Worm (Caenorhabditis elegans) whole organism, L1 larva: ENCODE measurements around the gene osm-7.

Experiments used
- C16A3.4 ChIP-seq: fragments of 150-350 bp; optimal IDR thresholded peaks from 2 replicates; lab custom pipeline; 2014; ENCODE audit warnings: missing biosample characterization, missing genetic modification characterization
- C34B4.2 ChIP-seq: sonication (generic microtip); optimal IDR thresholded peaks from 2 replicates; lab custom pipeline; 2017; ENCODE audit warnings: mild to moderate bottlenecking, missing genetic modification characterization, missing compliant biosample characterization
- F16B12.6 ChIP-seq: fragments of 150-350 bp; optimal IDR thresholded peaks from 2 replicates; lab custom pipeline; 2014; ENCODE audit warnings: missing biosample characterization, missing genetic modification characterization
- Y116A8C.19 ChIP-seq: sonication (generic microtip); optimal IDR thresholded peaks from 2 replicates; lab custom pipeline; 2016; ENCODE audit warnings: missing compliant biosample characterization, missing genetic modification characterization, borderline replicate concordance
- alr-1 ChIP-seq: fragments of 200-800 bp; sonication (Bioruptor generic); optimal IDR thresholded peaks from 2 replicates; lab custom pipeline; 2018; ENCODE audit warnings: borderline replicate concordance, mild to moderate bottlenecking, missing genetic modification characterization, missing compliant biosample characterization
- blmp-1 ChIP-seq: fragments of 150-350 bp; optimal IDR thresholded peaks from 2 replicates; lab custom pipeline; 2014; ENCODE audit warnings: missing biosample characterization, missing genetic modification characterization
- ceh-8 ChIP-seq: fragments of 200-800 bp; sonication (Bioruptor generic); optimal IDR thresholded peaks from 2 replicates; lab custom pipeline; 2018; ENCODE audit warnings: mild to moderate bottlenecking, missing genetic modification characterization, moderate library complexity, missing compliant biosample characterization
- ceh-88 ChIP-seq: fragments of 200-800 bp; sonication (Bioruptor generic); IDR thresholded peaks from 2 replicates; pipeline ENCODE4 v1.3.6; 2022; ENCODE audit warnings: missing genetic modification characterization, missing compliant biosample characterization
- ces-1 ChIP-seq: fragments of 150-350 bp; optimal IDR thresholded peaks from 2 replicates; lab custom pipeline; 2014; ENCODE audit warnings: missing biosample characterization, missing genetic modification reagents, missing genetic modification characterization
- dpl-1 ChIP-seq, 3 experiments: fragments of 150-350 bp in 2 of 3; sonication (generic microtip) in 1 of 3; optimal IDR thresholded peaks; 2 replicates each; lab custom pipeline; 2014 to 2017; ENCODE audit warnings: missing biosample characterization in 3 of 3, missing genetic modification characterization in 3 of 3, missing genetic modification reagents in 3 of 3
- elt-2 ChIP-seq: sonication (generic microtip); optimal IDR thresholded peaks from 2 replicates; lab custom pipeline; 2016; ENCODE audit warnings: missing genetic modification characterization, mild to moderate bottlenecking, inconsistent platforms, missing compliant biosample characterization, missing genetic modification reagents
- elt-3 ChIP-seq, 6 experiments: fragments of 150-350 bp in 1 of 6; sonication (generic microtip); optimal IDR thresholded peaks; 2 replicates each; lab custom pipeline; 2017 to 2018; ENCODE audit warnings: missing biosample characterization in 6 of 6, missing genetic modification characterization in 6 of 6, inconsistent platforms in 1 of 6
- fkh-10 ChIP-seq: sonication (generic microtip); optimal IDR thresholded peaks from 2 replicates; lab custom pipeline; 2017; ENCODE audit warnings: missing biosample characterization, missing genetic modification reagents, missing genetic modification characterization
- fkh-4 ChIP-seq: sonication (generic microtip); optimal IDR thresholded peaks from 2 replicates; lab custom pipeline; 2016; ENCODE audit warnings: missing compliant biosample characterization, missing genetic modification characterization, borderline replicate concordance
- grh-1 ChIP-seq: fragments of 200-800 bp; sonication (Bioruptor generic); IDR thresholded peaks from 2 replicates; pipeline ENCODE4 v1.3.6; 2022; ENCODE audit warnings: missing genetic modification reagents, missing genetic modification characterization, missing compliant biosample characterization
- hlh-17 ChIP-seq: fragments of 200-800 bp; sonication (Bioruptor generic); optimal IDR thresholded peaks from 2 replicates; lab custom pipeline; 2018; ENCODE audit warnings: missing genetic modification characterization, mild to moderate bottlenecking, missing compliant biosample characterization, moderate library complexity, borderline replicate concordance
- hlh-4 ChIP-seq: sonication (generic microtip); optimal IDR thresholded peaks from 2 replicates; lab custom pipeline; 2016; ENCODE audit warnings: mild to moderate bottlenecking, missing genetic modification characterization, missing compliant biosample characterization
- isw-1 ChIP-seq: fragments of 200-800 bp; sonication (Bioruptor generic); IDR thresholded peaks from 2 replicates; pipeline ENCODE4 v1.3.6; 2022; ENCODE audit warnings: missing genetic modification characterization, missing compliant biosample characterization
- jun-1 ChIP-seq: fragments of 150-350 bp; optimal IDR thresholded peaks from 2 replicates; lab custom pipeline; 2014; ENCODE audit warnings: missing biosample characterization, missing genetic modification reagents, missing genetic modification characterization
- lin-14 ChIP-seq: fragments of 200-800 bp; sonication (Bioruptor generic); optimal IDR thresholded peaks from 2 replicates; lab custom pipeline; 2018; ENCODE audit warnings: mild to moderate bottlenecking, missing genetic modification characterization, moderate library complexity, missing compliant biosample characterization
- lin-15B ChIP-seq: fragments of 150-350 bp; sonication (generic microtip); optimal IDR thresholded peaks from 3 replicates; lab custom pipeline; 2014; ENCODE audit warnings: missing biosample characterization, missing genetic modification characterization
- lin-35 ChIP-seq, 2 experiments: fragments of 150-350 bp; optimal IDR thresholded peaks; 2 replicates each; lab custom pipeline; 2014; ENCODE audit warnings: missing biosample characterization in 2 of 2, missing genetic modification characterization in 2 of 2, missing genetic modification reagents in 2 of 2
- mab-9 ChIP-seq: fragments of 200-800 bp; sonication (Bioruptor generic); IDR thresholded peaks from 2 replicates; pipeline ENCODE4 v1.3.6; 2022; ENCODE audit warnings: missing genetic modification reagents, missing genetic modification characterization, missing compliant biosample characterization
- nhr-11 ChIP-seq: fragments of 150-350 bp; optimal IDR thresholded peaks from 2 replicates; lab custom pipeline; 2014; ENCODE audit warnings: missing biosample characterization, missing genetic modification characterization
- nhr-12 ChIP-seq: sonication (generic microtip); optimal IDR thresholded peaks from 2 replicates; lab custom pipeline; 2017; ENCODE audit warnings: missing biosample characterization, missing genetic modification characterization
- nhr-20 ChIP-seq: sonication (generic microtip); optimal IDR thresholded peaks from 2 replicates; lab custom pipeline; 2016; ENCODE audit warnings: mild to moderate bottlenecking, missing genetic modification characterization, missing compliant biosample characterization
- nhr-76 ChIP-seq: sonication (generic microtip); optimal IDR thresholded peaks from 2 replicates; lab custom pipeline; 2017; ENCODE audit warnings: missing biosample characterization, missing genetic modification characterization
- nhr-84 ChIP-seq: sonication (generic microtip); optimal IDR thresholded peaks from 2 replicates; lab custom pipeline; 2017; ENCODE audit warnings: missing biosample characterization, missing genetic modification characterization
- nhr-90 ChIP-seq: sonication (generic microtip); optimal IDR thresholded peaks from 2 replicates; lab custom pipeline; 2016; ENCODE audit warnings: mild to moderate bottlenecking, missing genetic modification characterization, missing compliant biosample characterization; ENCODE audit not compliant: poor library complexity
- pax-3 ChIP-seq: fragments of 200-800 bp; sonication (Bioruptor generic); optimal IDR thresholded peaks from 2 replicates; lab custom pipeline; 2018; ENCODE audit warnings: mild to moderate bottlenecking, missing genetic modification characterization, moderate library complexity, missing compliant biosample characterization
- pqm-1 ChIP-seq: sonication (generic microtip); optimal IDR thresholded peaks from 3 replicates; lab custom pipeline; 2017; ENCODE audit warnings: missing biosample characterization, missing genetic modification characterization
- rnt-1 ChIP-seq: sonication (generic microtip); optimal IDR thresholded peaks from 2 replicates; lab custom pipeline; 2016; ENCODE audit warnings: mild to moderate bottlenecking, missing genetic modification characterization, moderate library complexity, missing compliant biosample characterization
- snu-23 ChIP-seq: sonication (generic microtip); optimal IDR thresholded peaks from 2 replicates; lab custom pipeline; 2016; ENCODE audit warnings: missing genetic modification characterization, missing compliant biosample characterization
- sox-4 ChIP-seq: sonication (generic microtip); optimal IDR thresholded peaks from 2 replicates; lab custom pipeline; 2016; ENCODE audit warnings: missing genetic modification characterization, missing compliant biosample characterization
- sptf-1 ChIP-seq: fragments of 150-350 bp; optimal IDR thresholded peaks from 2 replicates; lab custom pipeline; 2014; ENCODE audit warnings: missing biosample characterization, missing genetic modification characterization
- swsn-7 ChIP-seq: sonication (generic microtip); optimal IDR thresholded peaks from 2 replicates; lab custom pipeline; 2016; ENCODE audit warnings: missing genetic modification characterization, missing compliant biosample characterization
- unc-130 ChIP-seq: fragments of 150-350 bp; optimal IDR thresholded peaks from 2 replicates; lab custom pipeline; 2017; ENCODE audit warnings: missing biosample characterization, missing genetic modification characterization, inconsistent platforms
- unc-30 ChIP-seq: sonication (generic microtip); optimal IDR thresholded peaks from 2 replicates; lab custom pipeline; 2017; ENCODE audit warnings: missing biosample characterization, missing genetic modification characterization
- unc-62 ChIP-seq: fragments of 150-350 bp; optimal IDR thresholded peaks from 2 replicates; lab custom pipeline; 2014; ENCODE audit warnings: missing biosample characterization, missing genetic modification reagents, missing genetic modification characterization
- unc-98 ChIP-seq: fragments of 200-800 bp; sonication (Bioruptor generic); IDR thresholded peaks from 2 replicates; pipeline ENCODE4 v1.3.6; 2022; ENCODE audit warnings: missing genetic modification characterization, missing compliant biosample characterization
- vab-15 ChIP-seq: sonication (generic microtip); optimal IDR thresholded peaks from 2 replicates; lab custom pipeline; 2017; ENCODE audit warnings: missing genotype, mild to moderate bottlenecking, missing genetic modification characterization, missing compliant biosample characterization
- ztf-4 ChIP-seq: fragments of 150-350 bp; optimal IDR thresholded peaks from 2 replicates; lab custom pipeline; 2014; ENCODE audit warnings: missing biosample characterization, missing genetic modification characterization

osm-7 gene

ce11 chrIII:13548982-13549381 is 27.0 kb upstream of the osm-7 start, which contains the start of gene mmad-1 (continued):
- TF ChIP-seq F16B12.6 (tag; lab: Kevin White, UChicago) = no peak
- peak; percentile 10 for TF ChIP-seq ceh-8 (GFP tag; lab: Kevin White, UChicago)
- no peak for TF ChIP-seq fkh-10 (GFP tag; lab: Kevin White, UChicago)
- peak; percentile 24 for TF ChIP-seq elt-2 (tag; lab: Kevin White, UChicago)
- TF ChIP-seq nhr-76 (tag; lab: Kevin White, UChicago) = no peak
- peak; percentile 45 to 64 for TF ChIP-seq lin-35 (GFP tag; optimal IDR thresholded peaks at IDR 0.05; lab: Kevin White, UChicago)
- TF ChIP-seq nhr-12 (tag; lab: Kevin White, UChicago) = no peak
- TF ChIP-seq nhr-11 (tag; lab: Kevin White, UChicago) = no peak
- TF ChIP-seq elt-3 (tag; optimal IDR thresholded peaks at IDR 0.05; lab: Kevin White, UChicago) = peak in 2 of 6 experiments; percentile 23 to 88
- no peak for TF ChIP-seq grh-1
- TF ChIP-seq Y116A8C.19 (tag; lab: Kevin White, UChicago) = no peak
- TF ChIP-seq unc-130 (tag; lab: Kevin White, UChicago) = peak; percentile 33
- no peak for TF ChIP-seq alr-1 (tag; lab: Kevin White, UChicago)
- TF ChIP-seq unc-30 (tag; lab: Kevin White, UChicago) = no peak
- TF ChIP-seq vab-15 = no peak
- no peak for TF ChIP-seq pax-3 (tag; lab: Kevin White, UChicago)
- TF ChIP-seq pqm-1 = no peak
- TF ChIP-seq dpl-1 (GFP tag; optimal IDR thresholded peaks at IDR 0.05; lab: Kevin White, UChicago) = peak in 1 of 3 experiments; percentile 35
- TF ChIP-seq sptf-1 = no peak
- TF ChIP-seq swsn-7 = peak; percentile 60
- TF ChIP-seq ces-1 (GFP tag; lab: Kevin White, UChicago) = no peak
- TF ChIP-seq hlh-17 (GFP tag; lab: Kevin White, UChicago) = no peak
- TF ChIP-seq unc-98 (GFP tag; lab: Robert Waterston, UW) = no peak
- no peak for TF ChIP-seq nhr-84 (tag; lab: Kevin White, UChicago)
- TF ChIP-seq isw-1 = no peak
- peak; percentile 82 for TF ChIP-seq nhr-20 (tag; lab: Kevin White, UChicago)
- TF ChIP-seq blmp-1 (tag; lab: Kevin White, UChicago) = peak; percentile 90
- TF ChIP-seq C16A3.4 (tag; lab: Kevin White, UChicago) = no peak
- TF ChIP-seq rnt-1 (tag; lab: Kevin White, UChicago) = no peak
- no peak for TF ChIP-seq C34B4.2 (tag; lab: Kevin White, UChicago)
- TF ChIP-seq fkh-4 (tag; lab: Kevin White, UChicago) = no peak
- TF ChIP-seq mab-9 (GFP tag; lab: Robert Waterston, UW) = no peak
- TF ChIP-seq ztf-4 (tag; lab: Kevin White, UChicago) = peak; percentile 31

DNA sequence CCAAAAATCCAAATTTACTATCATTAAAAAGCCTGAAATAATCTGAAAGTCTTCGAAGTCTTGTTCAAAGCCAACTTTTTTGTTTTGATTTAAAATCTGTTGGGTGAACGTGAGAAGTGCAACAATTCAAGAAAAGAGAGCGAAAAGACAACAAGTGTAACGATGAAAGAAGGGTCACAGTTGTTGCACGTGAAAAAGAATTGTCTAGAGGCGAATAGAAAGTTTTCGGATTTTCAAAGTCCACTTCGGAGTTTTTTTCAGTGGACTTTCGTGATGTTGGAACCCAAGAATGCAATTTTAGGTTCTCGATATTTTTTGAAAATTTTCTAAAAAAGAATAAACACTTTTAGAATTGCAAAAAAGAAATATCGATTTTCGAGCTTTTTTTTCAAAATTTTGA is 26.0 kb upstream of the osm-7 start:
- no peak for TF ChIP-seq nhr-90 (tag; lab: Kevin White, UChicago)
- peak; percentile 21 for TF ChIP-seq snu-23 (GFP tag; lab: Kevin White, UChicago)

DNA sequence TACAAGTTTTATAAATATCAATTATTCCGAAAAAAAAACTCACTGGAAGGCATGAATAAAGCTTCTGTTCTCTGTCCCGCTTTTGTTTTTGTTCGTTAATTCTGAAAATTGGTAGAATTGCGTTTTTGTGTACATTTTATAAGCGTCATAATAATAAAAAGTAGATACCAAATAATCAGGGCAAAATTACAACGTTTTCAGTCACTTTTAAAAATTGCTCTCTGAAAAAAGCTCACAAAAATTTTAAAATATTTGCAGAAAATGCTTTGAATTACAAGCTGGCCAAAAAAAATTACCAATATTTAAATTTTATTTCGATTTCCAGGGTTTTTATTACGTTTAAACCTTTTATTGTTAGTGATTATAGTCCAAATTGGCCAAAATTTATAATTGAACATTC is 20.7 kb upstream of the osm-7 start, which contains the start of gene scav-2:
scav-2 (minus strand) TSS at position 101 of the 400 bp plus-strand sequence.
- TF ChIP-seq nhr-11 (tag; lab: Kevin White, UChicago) (no peak), lin-14 (GFP tag; lab: Kevin White, UChicago) (no peak), elt-2 (tag; lab: Kevin White, UChicago) (no peak), dpl-1 (GFP tag; optimal IDR thresholded peaks at IDR 0.05; lab: Kevin White, UChicago) (no peak), sox-4 (tag; lab: Kevin White, UChicago) (no peak), blmp-1 (tag; lab: Kevin White, UChicago) (no peak), lin-15B (no peak), elt-3 (tag; optimal IDR thresholded peaks at IDR 0.05; lab: Kevin White, UChicago) (no peak), jun-1 (tag; lab: Kevin White, UChicago) (no peak), hlh-4 (tag; lab: Kevin White, UChicago) (no peak), nhr-84 (tag; lab: Kevin White, UChicago) (no peak), sptf-1 (no peak), ceh-88 (GFP tag; lab: Robert Waterston, UW) (no peak), unc-130 (tag; lab: Kevin White, UChicago) (no peak), pqm-1 (no peak), C16A3.4 (tag; lab: Kevin White, UChicago) (no peak), unc-62 (no peak)
